Fruit fly (Drosophila melanogaster) whole organism, embryonic: Measurements from ENCODE around the gene Snx27.

Source experiments
- Abd-B ChIP-seq: fragments of 200-800 bp; sonication (Bioruptor generic); optimal IDR thresholded peaks from 2 replicates; lab custom pipeline; 2018; ENCODE audit warnings: missing biosample characterization, mild to moderate bottlenecking, missing genetic modification characterization, moderate library complexity
- Awh ChIP-seq: fragments of 200-800 bp; sonication (Bioruptor generic); IDR thresholded peaks from 2 replicates; pipeline ENCODE4, ENCODE4 v1.3.6; 2022; ENCODE audit warnings: missing biosample characterization, missing genetic modification characterization
- B-H1 ChIP-seq: fragments of 200-800 bp; sonication (Bioruptor generic); IDR thresholded peaks from 3 replicates; pipeline ENCODE4 v1.3.6; 2022; ENCODE audit warnings: missing biosample characterization, missing genetic modification characterization
- CG1024 ChIP-seq: fragments of 200-800 bp; sonication (Bioruptor generic); IDR thresholded peaks from 2 replicates; pipeline ENCODE4 v1.3.6; 2022; ENCODE audit warnings: missing biosample characterization, missing genetic modification characterization
- CG13624 ChIP-seq: fragments of 200-800 bp; sonication (Bioruptor generic); optimal IDR thresholded peaks from 2 replicates; lab custom pipeline; 2016; ENCODE audit warnings: missing biosample characterization, missing genetic modification characterization
- CG14014 ChIP-seq: fragments of 200-800 bp; sonication (Bioruptor generic); IDR thresholded peaks from 2 replicates; pipeline ENCODE4 v1.3.6; 2022; ENCODE audit warnings: missing biosample characterization, missing genetic modification characterization
- CG15011 ChIP-seq: fragments of 200-800 bp; sonication (Bioruptor generic); optimal IDR thresholded peaks from 3 replicates; lab custom pipeline; 2018; ENCODE audit warnings: missing biosample characterization, mild to moderate bottlenecking, missing genetic modification characterization
- CG17385 ChIP-seq: fragments of 200-800 bp; sonication (Bioruptor generic); optimal IDR thresholded peaks from 3 replicates; lab custom pipeline; 2018; ENCODE audit warnings: missing biosample characterization, mild to moderate bottlenecking, missing genetic modification characterization
- CG17568 ChIP-seq: fragments of 200-800 bp; sonication (Bioruptor generic); optimal IDR thresholded peaks from 2 replicates; lab custom pipeline; 2018; ENCODE audit warnings: missing biosample characterization, mild to moderate bottlenecking, missing genetic modification characterization, moderate library complexity
- CG17912 ChIP-seq: fragments of 200-800 bp; sonication (Bioruptor generic); optimal IDR thresholded peaks from 2 replicates; lab custom pipeline; 2018; ENCODE audit warnings: missing biosample characterization, mild to moderate bottlenecking, missing genetic modification characterization
- CG18262 ChIP-seq: fragments of 200-800 bp; optimal IDR thresholded peaks from 3 replicates; lab custom pipeline; 2019; ENCODE audit warnings: missing biosample characterization, mild to moderate bottlenecking, missing genetic modification characterization, moderate library complexity
- CG33557 ChIP-seq: fragments of 200-800 bp; sonication (Bioruptor generic); optimal IDR thresholded peaks from 2 replicates; lab custom pipeline; 2019; ENCODE audit warnings: missing biosample characterization, mild to moderate bottlenecking, missing genetic modification characterization, moderate library complexity
- CG34224 ChIP-seq: fragments of 200-800 bp; sonication (Bioruptor generic); IDR thresholded peaks from 3 replicates; pipeline ENCODE4 v1.3.6; 2022; ENCODE audit warnings: missing biosample characterization, missing genetic modification characterization; ENCODE audit not compliant: partially characterized antibody
- CG34422 ChIP-seq: fragments of 200-800 bp; sonication (Bioruptor generic); IDR thresholded peaks from 3 replicates; pipeline ENCODE4 v1.3.6; 2022; ENCODE audit warnings: missing biosample characterization, missing genetic modification characterization
- CG7786 ChIP-seq: fragments of 200-800 bp; sonication (Bioruptor generic); optimal IDR thresholded peaks from 2 replicates; lab custom pipeline; 2016; ENCODE audit warnings: missing biosample characterization, missing genetic modification characterization
- CG8388 ChIP-seq: fragments of 200-800 bp; sonication (Bioruptor generic); optimal IDR thresholded peaks from 2 replicates; lab custom pipeline; 2019; ENCODE audit warnings: missing biosample characterization, mild to moderate bottlenecking, missing genetic modification characterization, moderate library complexity
- CG8765 ChIP-seq: fragments of 200-800 bp; sonication (Bioruptor generic); IDR thresholded peaks from 2 replicates; pipeline ENCODE4 v1.3.6; 2022; ENCODE audit warnings: missing biosample characterization, missing genetic modification characterization
- CG8924 ChIP-seq: fragments of 200-800 bp; optimal IDR thresholded peaks from 3 replicates; lab custom pipeline; 2019; ENCODE audit warnings: missing biosample characterization, mild to moderate bottlenecking, missing genetic modification characterization, moderate library complexity
- CrebB ChIP-seq: fragments of 200-800 bp; sonication (Bioruptor generic); optimal IDR thresholded peaks from 3 replicates; lab custom pipeline; 2018; ENCODE audit warnings: missing biosample characterization, mild to moderate bottlenecking, missing genetic modification characterization
- Dfd ChIP-seq, 2 experiments: fragments of >200 bp; optimal IDR thresholded peaks; 2 replicates each; lab custom pipeline; 2017; ENCODE audit warnings: missing biosample characterization in 2 of 2, missing genetic modification characterization in 2 of 2
- Elba2 ChIP-seq: fragments of 200-800 bp; sonication (Bioruptor generic); optimal IDR thresholded peaks from 3 replicates; lab custom pipeline; 2016; ENCODE audit warnings: missing biosample characterization, missing genetic modification characterization
- Hmr ChIP-seq: fragments of 200-800 bp; sonication (Bioruptor generic); optimal IDR thresholded peaks from 3 replicates; lab custom pipeline; 2017; ENCODE audit warnings: mild to moderate bottlenecking, missing biosample characterization, missing genetic modification reagents, missing genetic modification characterization
- NfI ChIP-seq: fragments of 200-800 bp; sonication (Bioruptor generic); optimal IDR thresholded peaks from 3 replicates; lab custom pipeline; 2018; ENCODE audit warnings: missing biosample characterization, mild to moderate bottlenecking, missing genetic modification characterization, moderate library complexity
- Pdp1 ChIP-seq, 2 experiments: fragments of 200-800 bp; sonication (Bioruptor generic); optimal IDR thresholded peaks; 3 replicates each; lab custom pipeline; 2016; ENCODE audit warnings: missing biosample characterization in 2 of 2, missing genetic modification characterization in 2 of 2, mild to moderate bottlenecking in 1 of 2, moderate library complexity in 1 of 2
- Side ChIP-seq: fragments of 200-800 bp; sonication (Bioruptor generic); optimal IDR thresholded peaks from 2 replicates; lab custom pipeline; 2016; ENCODE audit warnings: missing biosample characterization, missing genetic modification characterization
- Tbp ChIP-seq: fragments of >200 bp; optimal IDR thresholded peaks from 2 replicates; lab custom pipeline; 2018; ENCODE audit warnings: missing biosample characterization, missing genetic modification characterization
- Usf ChIP-seq: fragments of 200-800 bp; sonication (Bioruptor generic); optimal IDR thresholded peaks from 2 replicates; lab custom pipeline; 2017; ENCODE audit warnings: missing genotype, missing biosample characterization, missing genetic modification characterization
- ac ChIP-seq: fragments of 200-800 bp; sonication (Bioruptor generic); optimal IDR thresholded peaks from 3 replicates; lab custom pipeline; 2017; ENCODE audit warnings: missing biosample characterization, mild to moderate bottlenecking, missing genetic modification characterization
- ato ChIP-seq: fragments of 200-800 bp; sonication (Bioruptor generic); IDR thresholded peaks from 2 replicates; pipeline ENCODE4 v1.3.6; 2022; ENCODE audit warnings: missing biosample characterization, missing genetic modification characterization; ENCODE audit not compliant: partially characterized antibody
- br ChIP-seq: fragments of >200 bp; optimal IDR thresholded peaks from 2 replicates; lab custom pipeline; 2017
- cg ChIP-seq: fragments of 200-800 bp; sonication (Bioruptor generic); optimal IDR thresholded peaks from 3 replicates; lab custom pipeline; 2019; ENCODE audit warnings: missing biosample characterization, mild to moderate bottlenecking, missing genetic modification characterization, moderate library complexity
- chinmo ChIP-seq: fragments of 200-800 bp; sonication (Bioruptor generic); IDR thresholded peaks from 4 replicates; pipeline ENCODE4 v1.3.6; 2022; ENCODE audit warnings: missing biosample characterization, missing genetic modification characterization; ENCODE audit not compliant: partially characterized antibody
- grn ChIP-seq: fragments of 200-800 bp; sonication (Bioruptor generic); optimal IDR thresholded peaks from 3 replicates; lab custom pipeline; 2017; ENCODE audit warnings: missing biosample characterization, missing genetic modification characterization
- gsb-n ChIP-seq: fragments of 200-800 bp; sonication (Bioruptor generic); optimal IDR thresholded peaks from 3 replicates; lab custom pipeline; 2018; ENCODE audit warnings: missing biosample characterization, mild to moderate bottlenecking, missing genetic modification characterization
- gt ChIP-seq: fragments of 200-800 bp; sonication (Bioruptor generic); IDR thresholded peaks from 2 replicates; pipeline ENCODE4 v1.3.6; 2022; ENCODE audit warnings: missing biosample characterization, missing genetic modification characterization
- h ChIP-seq: fragments of >200 bp; optimal IDR thresholded peaks from 2 replicates; lab custom pipeline; 2017
- her ChIP-seq: fragments of 200-800 bp; sonication (Bioruptor generic); optimal IDR thresholded peaks from 2 replicates; lab custom pipeline; 2016; ENCODE audit warnings: missing biosample characterization, missing genetic modification characterization
- hth ChIP-seq: fragments of >200 bp; optimal IDR thresholded peaks from 2 replicates; lab custom pipeline; 2017; ENCODE audit warnings: inconsistent platforms
- jing ChIP-seq: fragments of 200-800 bp; sonication (Bioruptor generic); optimal IDR thresholded peaks from 2 replicates; lab custom pipeline; 2018; ENCODE audit warnings: missing biosample characterization, mild to moderate bottlenecking, missing genetic modification characterization
- kni ChIP-seq: fragments of 200-800 bp; sonication (Bioruptor generic); optimal IDR thresholded peaks from 3 replicates; lab custom pipeline; 2017; ENCODE audit warnings: mild to moderate bottlenecking, missing biosample characterization, missing genetic modification reagents, missing genetic modification characterization
- lab ChIP-seq: fragments of 200-800 bp; sonication (Bioruptor generic); optimal IDR thresholded peaks from 3 replicates; lab custom pipeline; 2017; ENCODE audit warnings: missing biosample characterization, missing genetic modification characterization, mild to moderate bottlenecking, moderate library complexity, missing genetic modification reagents
- lola ChIP-seq, 3 experiments: fragments of >200 bp in 2 of 3; fragments of 200-800 bp in 1 of 3; sonication (Bioruptor generic) in 1 of 3; optimal IDR thresholded peaks; 2 replicates each; lab custom pipeline; 2017 to 2019; ENCODE audit warnings: missing biosample characterization in 3 of 3, missing genetic modification characterization in 3 of 3, mild to moderate bottlenecking in 1 of 3, moderate library complexity in 1 of 3
- pan ChIP-seq, 4 experiments: fragments of >200 bp in 3 of 4; fragments of 200-800 bp in 1 of 4; sonication (Bioruptor generic) in 1 of 4; optimal IDR thresholded peaks in 3 of 4; IDR thresholded peaks in 1 of 4; 2 replicates each; pipeline versions ENCODE4 v1.3.6 to Lab custom; 2017 to 2022; ENCODE audit warnings: missing biosample characterization in 2 of 4, missing genetic modification characterization in 2 of 4, mixed read lengths in 1 of 4
- trh ChIP-seq: fragments of 200-800 bp; sonication (Bioruptor generic); optimal IDR thresholded peaks from 2 replicates; lab custom pipeline; 2016; ENCODE audit warnings: missing biosample characterization, missing genetic modification characterization
- zen ChIP-seq: fragments of 200-800 bp; sonication (Bioruptor generic); optimal IDR thresholded peaks from 3 replicates; lab custom pipeline; 2018; ENCODE audit warnings: missing biosample characterization, mild to moderate bottlenecking, missing genetic modification characterization, moderate library complexity
- zfh1 ChIP-seq: fragments of 200-800 bp; sonication (Bioruptor generic); IDR thresholded peaks from 3 replicates; pipeline ENCODE4 v1.3.6; 2022; ENCODE audit warnings: missing biosample characterization, missing genetic modification characterization

Gene Snx27

DNA sequence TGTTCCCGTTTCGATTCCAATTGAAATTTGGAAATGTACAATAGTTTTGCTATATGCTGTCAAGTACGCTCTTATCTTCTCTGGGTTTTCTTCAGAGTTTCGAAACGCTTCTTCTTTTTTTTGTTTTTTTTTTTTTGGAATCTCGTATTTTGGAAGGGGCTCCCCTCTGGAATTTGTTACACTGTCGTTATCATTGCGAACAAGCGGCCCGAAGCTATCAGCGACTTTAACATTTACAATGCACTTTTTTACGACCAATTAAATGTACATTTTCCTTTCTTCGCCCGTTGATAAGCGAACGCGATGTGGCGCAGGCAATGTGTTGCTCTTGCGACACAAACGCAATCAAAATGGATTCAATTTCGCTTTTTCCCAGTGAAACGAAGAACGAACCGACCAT, 61.0 kb downstream of the Snx27 start:
- TF ChIP-seq chinmo (GFP tag; lab: Robert Waterston, UW) (0 out of 4 replicates have a peak, but pooled peaks have one; percentile 33), Pdp1 (GFP tag; optimal IDR thresholded peaks at IDR 0.05; lab: Kevin White, UChicago) (peak in 1 of 2 experiments; percentile 0), ac (no peak)

DNA sequence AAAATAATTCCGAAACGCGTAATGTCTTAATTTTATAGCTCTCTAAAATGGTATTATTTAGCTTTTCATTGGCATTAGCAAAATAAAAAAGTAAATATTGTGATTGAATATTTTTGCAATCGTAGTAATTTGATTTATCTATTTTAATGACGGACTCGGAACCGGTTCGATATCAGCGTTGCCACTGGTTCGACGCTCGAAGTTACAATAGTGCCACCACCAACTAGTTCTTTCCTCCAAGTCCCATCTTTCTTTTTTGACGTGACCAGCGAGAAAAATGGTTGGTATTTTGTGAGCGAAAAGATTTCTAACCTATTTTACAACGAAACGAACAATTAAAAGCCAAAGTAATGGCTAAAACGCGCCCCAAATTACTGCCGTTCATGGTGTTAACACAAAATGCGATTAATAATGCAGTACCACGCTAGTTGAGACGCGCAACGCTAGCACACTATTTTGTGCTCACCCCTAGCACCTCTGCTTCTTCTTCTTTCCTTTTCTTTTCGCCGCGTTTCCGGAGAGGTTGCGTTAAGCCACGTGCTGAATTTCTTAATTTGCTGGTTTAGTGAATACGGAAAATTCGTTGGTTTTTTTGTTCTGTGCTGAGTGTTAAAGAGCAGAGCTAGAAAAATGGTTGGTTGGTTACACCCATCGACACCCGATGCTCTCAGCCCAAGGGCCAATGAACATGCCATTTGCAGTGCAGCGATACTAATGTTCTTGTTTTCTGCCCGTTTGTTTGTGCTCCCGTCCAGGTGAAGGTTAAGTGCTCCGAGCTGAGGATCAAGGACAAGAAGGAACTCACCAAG, 65.4 kb downstream of the Snx27 start, which contains the start of gene RpL35:
RpL35 (plus strand) TSS at position 159 of the 809 bp plus-strand sequence.
- TF ChIP-seq Abd-B (GFP tag; lab: Kevin White, UChicago) (no peak), lola (GFP tag; optimal IDR thresholded peaks at IDR 0.05; lab: Kevin White, UChicago) (no peak), CG17912 (peak; percentile 19), CG1024 (GFP tag; lab: Robert Waterston, UW) (no peak), br (lab: Kevin White, UChicago) (no peak), Elba2 (GFP tag; lab: Kevin White, UChicago) (no peak), grn (GFP tag; lab: Kevin White, UChicago) (no peak), zfh1 (GFP tag; lab: Robert Waterston, UW) (peak; percentile 47; the same call in 1 of the 3 replicates), ato (GFP tag; lab: Robert Waterston, UW) (no peak), h (lab: Kevin White, UChicago) (no peak), CG13624 (peak; percentile 47), CG7786 (GFP tag; lab: Kevin White, UChicago) (peak; percentile 32), ac (no peak), hth (lab: Kevin White, UChicago) (no peak), Tbp (GFP tag; lab: Kevin White, UChicago) (no peak), pan (optimal IDR thresholded peaks at IDR 0.05; lab: Kevin White, UChicago) (no peak), pan (GFP tag; optimal IDR thresholded peaks at IDR 0.05 in 1 of 2, IDR thresholded peaks at IDR 0.05 in 1 of 2) (peak in 1 of 2 experiments; percentile 9), jing (GFP tag; lab: Kevin White, UChicago) (no peak), CG17568 (GFP tag; lab: Kevin White, UChicago) (no peak), CG34422 (GFP tag; lab: Robert Waterston, UW) (peak; percentile 47; the same call in 1 of the 3 replicates), Hmr (GFP tag; lab: Kevin White, UChicago) (peak; percentile 76), cg (GFP tag; lab: Kevin White, UChicago) (no peak), gsb-n (peak; percentile 25), trh (GFP tag; lab: Kevin White, UChicago) (no peak), CG8924 (tag; lab: Kevin White, UChicago) (peak; percentile 5), CG14014 (GFP tag; lab: Robert Waterston, UW) (peak; percentile 18; the same call in 1 of the 2 replicates), CG34224 (GFP tag; lab: Robert Waterston, UW) (no peak), her (peak; percentile 50), CrebB (tag; lab: Kevin White, UChicago) (peak; percentile 44), lab (GFP tag; lab: Kevin White, UChicago) (peak; percentile 79), CG8765 (GFP tag; lab: Robert Waterston, UW) (no peak), Dfd (GFP tag; optimal IDR thresholded peaks at IDR 0.05; lab: Kevin White, UChicago) (no peak), gt (no peak), Side (peak; percentile 38), CG17385 (peak; percentile 96), zen (tag; lab: Kevin White, UChicago) (no peak), chinmo (GFP tag; lab: Robert Waterston, UW) (no peak), Awh (GFP tag; lab: Robert Waterston, UW) (0 out of 2 replicates have a peak, but pooled peaks have one; percentile 13), CG18262 (tag; lab: Kevin White, UChicago) (peak; percentile 36), CG15011 (GFP tag; lab: Kevin White, UChicago) (no peak), B-H1 (GFP tag; lab: Robert Waterston, UW) (no peak), Usf (GFP tag; lab: Kevin White, UChicago) (no peak), CG33557 (peak; percentile 25), CG8388 (peak; percentile 13), NfI (GFP tag; lab: Kevin White, UChicago) (peak; percentile 60), kni (GFP tag; lab: Kevin White, UChicago) (peak; percentile 68)
